Worm (Caenorhabditis elegans) whole organism, L2 larva: Measurements from ENCODE around the gene H03G16.1.

Experiments used
- elt-1 ChIP-seq: fragments of 150-350 bp; optimal IDR thresholded peaks from 2 replicates; lab custom pipeline; 2014; ENCODE audit warnings: missing biosample characterization, missing genetic modification characterization
- lin-39 ChIP-seq: fragments of 150-350 bp; optimal IDR thresholded peaks from 2 replicates; lab custom pipeline; 2014; ENCODE audit warnings: missing biosample characterization, missing genetic modification reagents, missing genetic modification characterization
- zag-1 ChIP-seq: fragments of 150-350 bp; optimal IDR thresholded peaks from 2 replicates; lab custom pipeline; 2014; ENCODE audit warnings: missing biosample characterization, missing genetic modification characterization

DNA sequence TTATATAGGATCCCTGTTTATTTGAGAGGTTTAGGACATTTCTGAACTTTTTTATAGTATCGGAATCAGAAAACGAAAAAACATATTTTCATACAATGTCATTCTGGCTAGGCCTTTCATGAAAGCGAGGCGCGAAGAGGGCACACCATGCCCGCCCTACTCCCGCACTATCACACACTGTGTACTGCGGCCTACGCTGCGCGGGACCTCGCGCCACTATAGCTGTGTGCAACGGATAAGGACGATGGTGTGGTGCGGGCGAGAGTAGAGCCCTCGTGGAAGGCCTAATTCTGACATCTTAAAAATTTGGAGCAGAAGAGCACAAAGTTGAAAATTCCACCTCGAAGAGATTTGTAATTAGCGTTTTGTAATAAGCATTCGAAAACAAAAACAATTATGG lies 42.7 kb upstream of the H03G16.1 start:
- no peak for TF ChIP-seq zag-1 (tag; lab: Kevin White, UChicago)
- TF ChIP-seq elt-1 = no peak
- no peak for TF ChIP-seq lin-39
